Fruit fly (Drosophila melanogaster): ENCODE measurements around the gene Ptip.

Ptip gene

DNA sequence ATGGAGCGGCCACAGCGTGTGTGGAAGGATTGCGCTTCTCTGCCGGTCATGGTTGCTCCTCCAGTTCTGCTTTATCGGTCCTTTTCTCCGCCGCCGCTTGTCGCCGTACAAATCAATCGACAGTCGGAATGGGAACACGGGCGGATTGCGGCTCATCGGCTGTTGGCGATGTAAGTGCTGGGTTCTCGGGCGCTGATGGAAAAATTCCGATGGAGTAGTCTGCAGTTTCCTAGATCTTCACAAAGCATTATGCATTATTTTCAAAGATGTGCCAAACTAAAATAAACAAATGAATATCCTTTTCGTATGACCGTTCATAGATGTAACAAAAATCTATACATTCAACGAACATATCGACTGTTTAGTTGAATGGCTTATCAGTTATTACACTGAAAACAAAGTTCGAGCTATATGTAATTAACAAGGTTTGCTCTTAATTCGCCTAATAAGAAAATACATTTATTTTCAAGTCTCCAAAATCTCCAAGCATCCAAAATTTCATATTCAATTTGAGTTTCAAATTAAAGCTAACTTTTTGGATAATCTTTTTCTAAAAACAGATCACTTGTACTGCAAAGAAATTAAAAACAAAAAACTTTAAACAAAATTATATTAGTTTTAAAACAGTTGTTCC lies 20.8 kb upstream of the Ptip start, which contains the start of gene Neurl4 (continued):
- TF ChIP-seq HHEX (GFP tag; optimal IDR thresholded peaks at IDR 0.05) (peak; percentile 70), amos (GFP tag; IDR thresholded peaks at IDR 0.05; ENCODE audit: partially characterized antibody) (peak; percentile 28; the same call in 1 of the 2 replicates), CG10274 (GFP tag; optimal IDR thresholded peaks at IDR 0.05) (no peak), CG15269 (tag; optimal IDR thresholded peaks at IDR 0.05) (no peak), CG12942 (GFP tag; optimal IDR thresholded peaks at IDR 0.05) (peak; percentile 73), fd3F (GFP tag; optimal IDR thresholded peaks at IDR 0.05) (peak; percentile 66), CG42726 (GFP tag; IDR thresholded peaks at IDR 0.05; ENCODE audit: partially characterized antibody) (no peak), z (GFP tag; IDR thresholded peaks at IDR 0.05) (no peak), CG13894 (tag; optimal IDR thresholded peaks at IDR 0.05) (no peak), CG6254 (GFP tag; optimal IDR thresholded peaks at IDR 0.05) (peak; percentile 29), CG7372 (GFP tag; IDR thresholded peaks at IDR 0.05) (0 out of 2 replicates have a peak, but pooled peaks have one; percentile 8), sima (GFP tag; optimal IDR thresholded peaks at IDR 0.05) (no peak), chm (GFP tag; IDR thresholded peaks at IDR 0.05) (peak; percentile 81), CG1529 (GFP tag; optimal IDR thresholded peaks at IDR 0.05) (no peak), hkb (optimal IDR thresholded peaks at IDR 0.05) (no peak), hkb (GFP tag; IDR thresholded peaks at IDR 0.05) (peak; percentile 66), ssp (GFP tag; IDR thresholded peaks at IDR 0.05) (peak; percentile 50), bbx (GFP tag; IDR thresholded peaks at IDR 0.05; ENCODE audit: partially characterized antibody) (no peak), CG3163 (GFP tag; optimal IDR thresholded peaks at IDR 0.05) (peak; percentile 13), CG4820 (GFP tag; optimal IDR thresholded peaks at IDR 0.05) (peak; percentile 21), slp2 (GFP tag; optimal IDR thresholded peaks at IDR 0.05) (peak; percentile 19), seq (GFP tag; IDR thresholded peaks at IDR 0.05) (no peak), bigmax (GFP tag; optimal IDR thresholded peaks at IDR 0.05) (no peak), vnd (GFP tag; IDR thresholded peaks at IDR 0.05; ENCODE audit: partially characterized antibody) (no peak), h (optimal IDR thresholded peaks at IDR 0.05) (no peak), Poxn (GFP tag; IDR thresholded peaks at IDR 0.05) (no peak), CG13424 (tag; optimal IDR thresholded peaks at IDR 0.05) (peak; percentile 80), otp (GFP tag; IDR thresholded peaks at IDR 0.05) (peak; percentile 61; the same call in 2 of the 3 replicates), Abd-B (GFP tag; optimal IDR thresholded peaks at IDR 0.05) (peak; percentile 62), Doc3 (GFP tag; IDR thresholded peaks at IDR 0.05; ENCODE audit: partially characterized antibody) (no peak), eve (GFP tag; optimal IDR thresholded peaks at IDR 0.05) (no peak), CG18011 (GFP tag; optimal IDR thresholded peaks at IDR 0.05) (no peak), kni (GFP tag; optimal IDR thresholded peaks at IDR 0.05) (no peak), CoRest (tag; optimal IDR thresholded peaks at IDR 0.05) (peak; percentile 82), CG18619 (GFP tag; optimal IDR thresholded peaks at IDR 0.05) (peak; percentile 66), CG7963 (GFP tag; IDR thresholded peaks at IDR 0.05; ENCODE audit: partially characterized antibody) (no peak), Sox102F (GFP tag; optimal IDR thresholded peaks at IDR 0.05) (no peak), CG8388 (GFP tag; optimal IDR thresholded peaks at IDR 0.05) (no peak), CG4854 (GFP tag; optimal IDR thresholded peaks at IDR 0.05) (no peak), CG15073 (GFP tag; optimal IDR thresholded peaks at IDR 0.05) (no peak), CG10654 (GFP tag; optimal IDR thresholded peaks at IDR 0.05) (peak; percentile 42), Neu2 (GFP tag; optimal IDR thresholded peaks at IDR 0.05; ENCODE audit: borderline replicate concordance) (no peak), CG1792 (GFP tag; optimal IDR thresholded peaks at IDR 0.05) (no peak), Six4 (GFP tag; optimal IDR thresholded peaks at IDR 0.05) (peak; percentile 34), Side (GFP tag; optimal IDR thresholded peaks at IDR 0.05) (peak; percentile 23), her (GFP tag; optimal IDR thresholded peaks at IDR 0.05) (no peak), fd64A (GFP tag; optimal IDR thresholded peaks at IDR 0.05) (no peak), CG5245 (GFP tag; optimal IDR thresholded peaks at IDR 0.05) (peak; percentile 20), Sry-β (GFP tag; optimal IDR thresholded peaks at IDR 0.05) (no peak), exex (tag; optimal IDR thresholded peaks at IDR 0.05) (no peak)
